Fruit fly (Drosophila melanogaster): Measurements from ENCODE around the gene ATPsynB.

Gene ATPsynB

DNA sequence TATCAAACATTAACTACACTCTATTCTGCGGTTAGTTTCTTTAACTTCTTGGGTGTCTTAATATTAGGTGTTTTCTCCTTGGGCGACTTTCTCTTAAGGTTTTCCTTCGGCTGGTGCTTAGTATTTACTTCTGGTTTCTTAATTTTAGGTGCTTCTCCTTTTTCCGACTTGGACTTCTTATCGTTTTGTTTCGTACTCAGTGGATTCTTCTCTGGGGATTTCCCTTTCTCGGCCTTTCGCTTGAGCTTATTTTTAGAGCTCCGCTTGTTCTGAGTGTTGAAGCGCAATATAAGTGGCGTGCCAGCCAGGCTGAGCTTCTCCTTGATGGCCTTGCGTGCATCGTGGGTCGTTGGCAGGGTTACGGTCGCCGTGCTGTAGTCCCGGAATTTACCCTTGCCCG is 12.0 kb upstream of the ATPsynB start:
- no peak for TF ChIP-seq CG17801 (GFP tag; optimal IDR thresholded peaks at IDR 0.05; ENCODE audit: partially characterized antibody)

DNA sequence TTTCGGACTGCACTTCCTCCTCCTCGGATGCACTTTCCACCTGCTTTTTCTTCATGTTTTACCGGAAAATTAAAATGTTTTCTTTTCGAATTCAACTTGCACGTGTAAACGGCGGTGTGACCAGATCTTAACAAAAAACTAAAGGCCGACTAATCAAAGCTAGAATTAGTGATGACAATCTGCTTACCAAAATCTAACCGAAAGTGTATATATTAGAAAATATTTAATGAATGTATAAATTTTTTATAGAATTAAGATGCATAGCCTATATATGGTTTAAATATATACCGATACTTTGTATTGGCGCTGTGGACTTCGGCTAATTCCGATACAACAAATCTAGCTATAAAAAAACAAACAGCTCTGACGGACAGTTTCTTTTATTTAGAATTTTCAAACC is 10.9 kb upstream of the ATPsynB start, which contains the start of the genes CG18178 and CG14174:
TSS of gene CG18178 (minus strand) at position 216 of the 400 bp plus-strand sequence.
TSS of gene CG14174 (plus strand) at position 400 of the 400 bp plus-strand sequence.
- TF ChIP-seq CG17801 (GFP tag; optimal IDR thresholded peaks at IDR 0.05; ENCODE audit: partially characterized antibody): peak; percentile 78

DNA sequence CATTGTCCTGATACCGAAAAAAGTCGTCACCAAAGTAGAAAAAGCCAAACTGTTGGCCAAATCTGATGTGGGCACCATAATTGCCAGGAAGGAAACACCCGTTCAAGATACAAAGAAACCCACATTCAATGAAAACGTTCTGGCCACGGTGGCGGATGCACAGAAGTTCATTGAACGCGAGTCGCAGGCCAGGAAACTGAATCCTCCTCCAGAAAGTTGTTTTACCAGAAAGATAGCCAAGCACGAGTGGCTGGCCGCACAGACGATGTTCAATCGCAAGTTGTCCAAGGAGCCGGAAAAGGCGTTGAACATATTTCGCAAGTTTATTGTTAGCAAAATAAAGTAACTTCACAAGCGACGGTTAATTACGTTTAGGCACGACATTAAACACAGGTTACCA is 9.7 kb upstream of the ATPsynB start:
- TF ChIP-seq CG17801 (GFP tag; optimal IDR thresholded peaks at IDR 0.05; ENCODE audit: partially characterized antibody): no peak

DNA sequence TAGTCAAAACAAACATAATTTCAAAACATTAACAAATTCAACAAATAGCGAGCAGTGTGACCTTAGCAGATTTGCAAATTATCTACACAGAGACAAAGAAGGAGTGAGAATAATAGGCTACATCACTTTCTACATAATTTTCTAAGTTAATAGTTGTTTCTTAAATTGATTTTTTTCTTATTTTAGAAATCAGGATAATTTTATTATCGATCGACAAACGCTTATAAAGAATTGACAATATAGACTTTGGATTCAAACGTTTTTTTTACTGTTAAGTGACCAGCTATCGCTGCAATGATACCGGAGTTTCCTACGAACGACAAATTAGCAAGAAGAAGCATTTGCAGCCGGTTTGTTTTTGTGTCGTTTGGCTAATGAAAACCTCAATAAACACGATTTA is 6.7 kb upstream of the ATPsynB start, which contains the start of the genes nbs and defl:
TSS of gene nbs (minus strand) at position 87 of the 400 bp plus-strand sequence.
TSS of gene defl (plus strand) at position 316 of the 400 bp plus-strand sequence.
- peak; percentile 63 for TF ChIP-seq CG17801 (GFP tag; optimal IDR thresholded peaks at IDR 0.05; ENCODE audit: partially characterized antibody)

DNA sequence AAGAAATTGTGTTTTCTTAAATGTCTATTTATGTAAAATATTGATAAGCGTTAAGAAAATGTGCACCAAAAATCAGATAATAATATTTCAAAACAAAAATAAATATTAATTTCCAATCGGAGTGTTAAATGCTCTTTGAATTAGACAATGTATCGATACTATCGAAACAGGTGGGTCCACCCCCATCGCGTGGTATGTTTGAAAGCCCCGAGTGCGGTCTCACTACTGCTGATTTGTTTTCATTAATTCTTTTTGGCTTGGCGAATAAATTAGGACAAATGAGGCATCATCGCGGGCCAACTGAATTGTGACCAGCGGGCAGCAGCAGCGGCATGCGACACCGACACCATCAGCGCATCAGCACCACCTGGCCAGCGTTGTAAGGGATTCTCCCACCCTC is 3.1 kb upstream of the ATPsynB start, which contains the start of gene Naa60:
TSS of gene Naa60 (plus strand) at position 189 of the 400 bp plus-strand sequence.
- TF ChIP-seq CG17801 (GFP tag; optimal IDR thresholded peaks at IDR 0.05; ENCODE audit: partially characterized antibody): peak; percentile 28

DNA sequence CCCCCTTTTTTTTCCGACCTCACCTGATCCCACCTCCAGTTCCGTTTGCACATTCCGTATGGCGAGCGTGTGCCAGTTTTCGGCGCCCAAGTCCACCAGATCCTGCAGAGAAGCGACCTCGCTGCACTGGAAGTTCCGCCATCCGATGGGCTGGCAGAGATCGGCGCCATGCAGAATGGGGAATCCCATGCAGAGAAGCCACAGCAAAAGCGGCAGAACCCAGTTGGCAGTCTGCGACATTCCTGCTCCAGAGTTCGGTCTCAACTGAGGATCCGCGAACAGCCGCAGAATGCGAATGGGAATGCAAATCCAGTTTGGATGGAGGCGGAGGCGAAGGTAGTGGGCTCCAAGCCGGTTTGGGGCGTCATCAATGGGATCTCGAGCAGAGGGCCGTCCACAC is 3.8 kb downstream of the ATPsynB start, which contains the start of gene CG6749:
TSS of gene CG6749 (minus strand) at position 245 of the 400 bp plus-strand sequence.
- no peak for TF ChIP-seq CG17801 (GFP tag; optimal IDR thresholded peaks at IDR 0.05; ENCODE audit: partially characterized antibody)

DNA sequence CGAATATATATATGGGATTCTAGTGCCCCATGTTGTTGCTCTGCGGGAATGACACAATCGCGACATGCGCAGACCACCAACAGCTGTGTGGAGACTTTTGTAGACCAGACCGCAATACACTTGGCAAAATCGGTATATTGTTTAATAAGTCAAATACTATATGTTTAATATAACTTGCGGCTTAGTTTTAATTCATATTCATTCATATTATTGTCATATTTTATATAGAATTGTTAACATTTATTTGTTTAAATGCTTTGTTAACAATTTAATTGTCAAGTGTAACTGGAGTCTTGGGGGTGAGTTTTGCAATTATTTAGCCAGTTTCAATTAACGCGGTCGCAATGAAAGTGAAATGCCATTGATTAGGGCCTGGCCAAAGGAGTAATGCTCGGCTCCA is 9.8 kb downstream of the ATPsynB start:
- TF ChIP-seq CG17801 (GFP tag; optimal IDR thresholded peaks at IDR 0.05; ENCODE audit: partially characterized antibody): no peak

DNA sequence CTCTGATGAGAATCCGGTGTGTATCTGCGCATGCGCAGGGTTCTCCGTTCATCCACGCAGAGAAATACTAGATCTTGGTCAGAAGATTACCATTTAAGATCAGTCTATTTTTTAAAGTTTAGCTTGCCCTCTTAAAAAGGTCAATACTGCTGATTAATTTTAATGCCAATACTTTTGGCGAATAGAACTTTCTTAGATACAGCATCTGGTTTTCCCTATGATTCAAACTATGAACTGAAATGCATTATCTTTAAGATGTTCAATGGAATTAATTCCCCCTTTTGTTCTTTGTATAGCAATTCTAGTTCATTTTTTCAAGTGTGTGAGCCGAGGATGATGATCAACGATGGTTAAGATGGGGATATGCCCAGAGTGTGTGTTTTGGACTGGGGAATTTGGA is 12.5 kb downstream of the ATPsynB start:
- no peak for TF ChIP-seq CG17801 (GFP tag; optimal IDR thresholded peaks at IDR 0.05; ENCODE audit: partially characterized antibody)

DNA sequence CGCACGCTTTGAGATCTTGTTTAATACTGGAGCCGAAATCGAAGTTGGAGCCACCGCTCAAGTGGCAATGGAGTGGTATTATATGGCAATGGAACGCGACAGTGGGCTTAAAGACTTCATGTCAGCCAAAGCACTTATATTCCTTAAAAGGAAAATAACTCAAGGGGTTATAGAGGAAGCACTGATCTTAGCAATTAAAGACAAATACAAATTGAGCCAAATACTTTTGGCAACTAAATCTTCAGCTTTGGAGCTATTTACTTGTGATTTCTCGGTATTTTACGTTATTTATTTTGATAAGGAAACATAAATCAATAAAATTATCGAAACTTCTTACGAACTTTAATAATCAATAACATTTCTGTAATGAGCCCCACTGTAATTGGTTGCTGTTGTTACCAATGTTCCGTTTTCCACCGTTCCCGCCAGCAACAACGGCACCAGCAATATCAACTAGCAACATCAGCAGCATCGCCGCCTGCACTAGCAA is 14.3 kb downstream of the ATPsynB start:
- TF ChIP-seq CG17801 (GFP tag; optimal IDR thresholded peaks at IDR 0.05; ENCODE audit: partially characterized antibody): peak; percentile 89

DNA sequence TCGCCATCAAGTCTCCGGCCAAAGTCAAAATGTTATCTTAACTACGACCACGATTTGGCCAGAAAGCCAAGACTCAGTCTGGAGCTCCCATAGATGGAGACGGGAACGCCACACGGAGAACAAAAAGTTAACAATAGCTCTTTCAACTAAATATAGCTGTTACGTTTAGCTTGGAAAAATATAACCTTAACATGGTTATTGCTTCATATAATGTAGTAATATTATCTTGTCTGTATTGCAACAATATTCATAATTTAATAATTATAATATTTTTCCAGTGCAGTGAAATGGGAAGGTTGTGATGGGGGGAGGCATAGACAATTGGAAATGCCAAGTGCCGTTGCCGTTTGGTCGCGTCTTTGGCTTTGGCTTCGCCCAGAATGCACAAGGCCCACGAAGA is 15.6 kb downstream of the ATPsynB start:
- no peak for TF ChIP-seq CG17801 (GFP tag; optimal IDR thresholded peaks at IDR 0.05; ENCODE audit: partially characterized antibody)

DNA sequence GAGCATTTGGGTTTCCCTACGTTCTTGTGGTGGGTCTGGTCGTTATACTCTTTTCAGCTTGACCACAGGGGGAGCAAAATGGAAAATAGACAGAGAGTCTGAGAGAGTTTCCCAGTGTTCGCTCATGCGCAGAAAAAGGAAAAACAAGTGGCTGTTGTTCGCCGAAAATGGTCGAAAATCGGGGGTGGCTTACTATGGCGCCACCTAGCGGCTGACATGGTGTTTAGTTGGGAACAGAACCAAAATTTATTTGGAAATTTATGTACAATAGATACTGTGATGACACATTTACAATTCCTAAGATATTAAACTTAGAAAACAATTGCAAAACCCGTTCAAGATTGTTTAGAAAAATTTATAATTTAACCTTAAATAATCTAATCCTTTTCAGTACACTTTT is 21.8 kb downstream of the ATPsynB start:
- no peak for TF ChIP-seq CG17801 (GFP tag; optimal IDR thresholded peaks at IDR 0.05; ENCODE audit: partially characterized antibody)

DNA sequence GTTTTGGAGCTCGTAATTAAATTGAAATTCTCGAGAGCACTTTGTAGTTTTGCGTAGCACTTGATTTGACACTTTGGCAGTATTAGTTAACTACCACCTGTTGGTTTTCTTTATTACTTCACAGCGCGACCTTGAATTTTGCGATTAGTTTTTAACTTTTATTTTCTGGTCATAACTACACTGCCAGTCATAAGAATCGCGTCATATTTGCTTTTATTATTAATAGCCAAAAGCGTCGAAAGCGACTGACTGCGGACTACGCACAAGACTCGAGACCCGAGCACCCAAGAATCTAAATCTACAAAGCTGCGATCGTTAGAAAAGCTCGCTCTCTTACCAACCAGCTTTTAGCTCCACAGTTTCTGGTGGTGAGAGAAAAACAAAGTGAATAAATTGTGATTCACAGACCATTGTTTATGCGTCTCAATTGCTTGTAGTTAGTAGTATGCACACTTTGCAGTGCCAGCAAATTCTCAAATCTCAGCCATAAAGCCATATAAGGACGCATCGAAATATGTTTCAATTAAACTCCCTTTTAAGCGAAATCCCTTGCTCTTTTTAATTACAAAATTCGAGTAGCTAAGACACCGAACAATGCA is 30.5 kb downstream of the ATPsynB start, which contains the start of gene CG42268:
TSS of gene CG42268 (minus strand) at position 245 of the 599 bp plus-strand sequence.
- TF ChIP-seq CG17801 (GFP tag; optimal IDR thresholded peaks at IDR 0.05; ENCODE audit: partially characterized antibody): peak; percentile 8

DNA sequence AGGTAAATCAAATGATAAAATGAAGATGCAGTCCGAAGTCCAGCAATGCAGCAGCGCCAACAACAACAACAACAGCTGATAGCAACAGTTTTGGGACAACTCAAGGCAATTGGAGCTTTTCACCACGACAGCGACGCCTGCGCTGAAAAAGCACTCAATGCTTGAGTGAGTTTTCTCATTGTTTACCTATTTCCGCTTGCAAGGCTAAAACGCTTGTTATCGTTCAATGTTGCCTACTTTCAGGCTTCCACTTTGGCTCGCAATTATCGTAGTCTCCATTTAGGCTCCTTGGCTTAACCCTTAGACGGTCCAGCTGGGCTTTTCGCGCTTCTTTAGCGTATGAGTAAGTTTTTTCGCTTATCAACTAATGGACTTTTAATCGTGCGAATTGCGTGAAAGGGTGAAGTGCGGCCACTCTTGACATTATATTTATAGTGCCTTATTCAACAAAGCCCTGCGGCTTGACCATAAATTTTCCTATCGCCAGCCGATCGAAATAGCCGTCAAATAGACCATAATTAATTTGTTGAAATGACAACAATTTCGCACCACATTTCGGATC is 32.3 kb downstream of the ATPsynB start:
- TF ChIP-seq CG17801 (GFP tag; optimal IDR thresholded peaks at IDR 0.05; ENCODE audit: partially characterized antibody): no peak

DNA sequence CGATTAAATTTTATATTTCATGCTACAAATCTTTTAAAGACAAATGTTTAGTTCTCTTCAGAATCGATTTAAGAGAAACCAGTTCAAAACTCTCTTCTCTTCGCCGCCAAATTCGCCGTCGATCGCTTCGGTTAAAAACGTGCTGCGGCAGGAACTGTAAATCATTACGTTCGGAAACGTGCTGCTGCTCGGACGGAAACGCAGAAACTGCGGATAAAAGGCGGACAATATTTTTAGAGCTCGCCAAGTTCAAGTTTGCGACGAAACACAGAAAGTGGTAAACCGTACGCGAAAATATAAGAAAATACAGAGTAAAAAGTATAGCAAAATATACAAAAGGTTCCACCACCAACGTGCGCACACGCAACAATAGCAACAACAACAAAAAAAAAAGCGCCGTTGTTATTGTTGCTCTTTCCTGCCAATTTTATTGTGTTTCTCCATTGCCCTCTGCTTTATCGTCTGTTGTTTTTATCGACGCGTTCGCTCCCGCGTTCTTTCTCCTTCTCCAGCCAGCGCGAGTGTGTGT is 33.7 kb downstream of the ATPsynB start, which contains the start of gene Ae2:
TSS of gene Ae2 (plus strand) at position 156 of the 529 bp plus-strand sequence.
- TF ChIP-seq CG17801 (GFP tag; optimal IDR thresholded peaks at IDR 0.05; ENCODE audit: partially characterized antibody): peak; percentile 64

DNA sequence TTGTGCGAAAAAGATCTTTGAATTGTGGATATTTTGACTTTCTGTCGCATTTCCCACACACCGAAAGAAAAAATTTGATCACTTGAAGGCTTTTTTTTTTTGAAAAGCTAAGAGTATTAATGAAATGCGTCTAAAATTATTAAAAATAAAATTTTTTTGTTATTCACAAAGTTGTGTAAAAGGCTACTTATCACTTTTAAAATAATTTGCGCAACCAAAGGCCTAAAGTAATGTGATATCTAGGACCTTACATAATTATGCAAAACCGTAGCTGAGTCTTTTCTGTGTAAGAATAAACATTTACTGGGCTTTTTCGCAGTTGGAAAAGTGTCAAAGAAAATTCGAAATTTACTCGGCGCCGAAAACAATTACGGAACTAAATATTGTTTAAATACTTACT is 34.5 kb downstream of the ATPsynB start:
- TF ChIP-seq CG17801 (GFP tag; optimal IDR thresholded peaks at IDR 0.05; ENCODE audit: partially characterized antibody): no peak
